Fruit fly (Drosophila melanogaster) whole organism, prepupa: ENCODE measurements around the gene CG13028.
A peak's percentile ranks its signal among the peaks of the same experiment; 100 is the strongest.

Source experiments
- Blimp-1 ChIP-seq: fragments of 200-800 bp; sonication (Bioruptor generic); optimal IDR thresholded peaks from 3 replicates; lab custom pipeline; 2017; ENCODE audit warnings: missing biosample characterization, missing genetic modification characterization, mild to moderate bottlenecking, moderate library complexity, missing genetic modification reagents
- CG10631 ChIP-seq: fragments of 200-800 bp; sonication (Bioruptor generic); optimal IDR thresholded peaks from 2 replicates; lab custom pipeline; 2016; ENCODE audit warnings: missing biosample characterization, missing genetic modification characterization
- CG10669 ChIP-seq: fragments of 200-800 bp; sonication (Bioruptor generic); optimal IDR thresholded peaks from 3 replicates; lab custom pipeline; 2018; ENCODE audit warnings: missing biosample characterization, mild to moderate bottlenecking, missing genetic modification characterization, moderate library complexity
- CG11294 ChIP-seq: fragments of 200-800 bp; sonication (Bioruptor generic); IDR thresholded peaks from 2 replicates; pipeline ENCODE4 v1.3.6; 2022; ENCODE audit warnings: missing biosample characterization, missing genetic modification characterization
- CG11762 ChIP-seq: fragments of 200-800 bp; sonication (Bioruptor generic); optimal IDR thresholded peaks from 3 replicates; lab custom pipeline; 2016; ENCODE audit warnings: missing biosample characterization, missing genetic modification characterization; ENCODE audit not compliant: insufficient read depth
- CG15336 ChIP-seq: fragments of 200-800 bp; sonication (Bioruptor generic); IDR thresholded peaks from 2 replicates; pipeline ENCODE4 v1.3.6; 2022; ENCODE audit warnings: missing biosample characterization, missing genetic modification characterization
- CG1621 ChIP-seq: fragments of 200-800 bp; sonication (Bioruptor generic); optimal IDR thresholded peaks from 3 replicates; lab custom pipeline; 2018; ENCODE audit warnings: missing biosample characterization, mild to moderate bottlenecking, missing genetic modification characterization
- CG16779 ChIP-seq: fragments of 200-800 bp; sonication (Bioruptor generic); optimal IDR thresholded peaks from 3 replicates; lab custom pipeline; 2017; ENCODE audit warnings: missing biosample characterization, mild to moderate bottlenecking, missing genetic modification characterization
- CG3032 ChIP-seq: fragments of 200-800 bp; optimal IDR thresholded peaks from 2 replicates; lab custom pipeline; 2019; ENCODE audit warnings: missing biosample characterization, mild to moderate bottlenecking, missing genetic modification characterization, moderate library complexity
- CG31627 ChIP-seq: fragments of 200-800 bp; sonication (Bioruptor generic); optimal IDR thresholded peaks from 3 replicates; lab custom pipeline; 2016; ENCODE audit warnings: missing biosample characterization, missing genetic modification characterization
- CG32006 ChIP-seq: fragments of 200-800 bp; sonication (Bioruptor generic); optimal IDR thresholded peaks from 3 replicates; lab custom pipeline; 2017; ENCODE audit warnings: missing biosample characterization, mild to moderate bottlenecking, missing genetic modification characterization
- CG34406 ChIP-seq: fragments of 200-800 bp; sonication (Bioruptor generic); optimal IDR thresholded peaks from 3 replicates; lab custom pipeline; 2016; ENCODE audit warnings: missing biosample characterization, missing genetic modification characterization
- CG3919 ChIP-seq: fragments of 200-800 bp; sonication (Bioruptor generic); optimal IDR thresholded peaks from 3 replicates; lab custom pipeline; 2016; ENCODE audit warnings: missing biosample characterization, missing genetic modification characterization
- CG4318 ChIP-seq: fragments of 200-800 bp; sonication (Bioruptor generic); optimal IDR thresholded peaks from 3 replicates; lab custom pipeline; 2017; ENCODE audit warnings: missing biosample characterization, mild to moderate bottlenecking, missing genetic modification characterization
- CG6163 ChIP-seq: fragments of 200-800 bp; sonication (Bioruptor generic); IDR thresholded peaks from 3 replicates; pipeline ENCODE4 v1.3.6; 2022; ENCODE audit warnings: missing biosample characterization, missing genetic modification characterization
- CG6276 ChIP-seq: fragments of 200-800 bp; sonication (Bioruptor generic); optimal IDR thresholded peaks from 2 replicates; lab custom pipeline; 2017; ENCODE audit warnings: missing biosample characterization, mild to moderate bottlenecking, missing genetic modification characterization
- CG6792 ChIP-seq: fragments of 200-800 bp; sonication (Bioruptor generic); optimal IDR thresholded peaks from 3 replicates; lab custom pipeline; 2016; ENCODE audit warnings: missing biosample characterization, missing genetic modification characterization
- CG6854 ChIP-seq: fragments of 200-800 bp; sonication (Bioruptor generic); optimal IDR thresholded peaks from 2 replicates; lab custom pipeline; 2017; ENCODE audit warnings: missing biosample characterization, mild to moderate bottlenecking, missing genetic modification characterization
- CG7368 ChIP-seq: fragments of 200-800 bp; sonication (Bioruptor generic); optimal IDR thresholded peaks from 3 replicates; lab custom pipeline; 2016; ENCODE audit warnings: missing biosample characterization, missing genetic modification characterization
- CG8119 ChIP-seq: fragments of 200-800 bp; sonication (Bioruptor generic); IDR thresholded peaks from 3 replicates; pipeline ENCODE4 v1.3.6; 2022; ENCODE audit warnings: missing biosample characterization, missing genetic modification characterization
- CG8319 ChIP-seq: fragments of 200-800 bp; sonication (Bioruptor generic); optimal IDR thresholded peaks from 3 replicates; lab custom pipeline; 2016; ENCODE audit warnings: missing biosample characterization, missing genetic modification characterization
- CG8632 ChIP-seq: fragments of 200-800 bp; sonication (Bioruptor generic); optimal IDR thresholded peaks from 3 replicates; lab custom pipeline; 2016; ENCODE audit warnings: missing biosample characterization, missing genetic modification characterization
- Eip75B ChIP-seq: fragments of 200-800 bp; sonication (Bioruptor generic); optimal IDR thresholded peaks from 3 replicates; lab custom pipeline; 2016; ENCODE audit warnings: missing biosample characterization, missing genetic modification characterization
- Eip78C ChIP-seq: fragments of 200-800 bp; sonication (Bioruptor generic); peaks from one replicate; lab custom pipeline; 2016; ENCODE audit warnings: missing biosample characterization, missing genetic modification characterization
- Ets96B ChIP-seq: fragments of 200-800 bp; optimal IDR thresholded peaks from 2 replicates; lab custom pipeline; 2019; ENCODE audit warnings: missing biosample characterization, mild to moderate bottlenecking, missing genetic modification characterization, moderate library complexity
- Gug ChIP-seq: fragments of 200-800 bp; sonication (Bioruptor generic); IDR thresholded peaks from 2 replicates; pipeline ENCODE4 v1.3.6; 2022; ENCODE audit warnings: missing biosample characterization, missing genetic modification characterization
- Hr38 ChIP-seq: sonication (Bioruptor generic); optimal IDR thresholded peaks from 2 replicates; lab custom pipeline; 2016; ENCODE audit warnings: missing biosample characterization, missing genetic modification characterization
- Hr39 ChIP-seq: fragments of 200-800 bp; sonication (Bioruptor generic); optimal IDR thresholded peaks from 2 replicates; lab custom pipeline; 2016; ENCODE audit warnings: missing biosample characterization, missing genetic modification characterization
- Hr4 ChIP-seq: fragments of 200-800 bp; sonication (Bioruptor generic); optimal IDR thresholded peaks from 3 replicates; lab custom pipeline; 2016; ENCODE audit warnings: missing biosample characterization, missing genetic modification characterization
- Lpt ChIP-seq: fragments of 200-800 bp; sonication (Bioruptor generic); optimal IDR thresholded peaks from 3 replicates; lab custom pipeline; 2016; ENCODE audit warnings: missing biosample characterization, missing genetic modification characterization
- Met ChIP-seq: fragments of 200-800 bp; sonication (Bioruptor generic); optimal IDR thresholded peaks from 3 replicates; lab custom pipeline; 2016; ENCODE audit warnings: missing biosample characterization, missing genetic modification characterization
- OdsH ChIP-seq: fragments of 200-800 bp; sonication (Bioruptor generic); optimal IDR thresholded peaks from 3 replicates; lab custom pipeline; 2016; ENCODE audit warnings: missing biosample characterization, missing genetic modification characterization
- Smox ChIP-seq: fragments of 200-800 bp; sonication (Bioruptor generic); optimal IDR thresholded peaks from 3 replicates; lab custom pipeline; 2016; ENCODE audit warnings: missing biosample characterization, missing genetic modification characterization
- Sox102F ChIP-seq: fragments of 200-800 bp; sonication (Bioruptor generic); optimal IDR thresholded peaks from 2 replicates; lab custom pipeline; 2016; ENCODE audit warnings: missing biosample characterization, mild to moderate bottlenecking, missing genetic modification characterization
- Sox14 ChIP-seq: fragments of 200-800 bp; sonication (Bioruptor generic); optimal IDR thresholded peaks from 3 replicates; lab custom pipeline; 2016; ENCODE audit warnings: missing biosample characterization, missing genetic modification characterization
- Sox15 ChIP-seq: fragments of 200-800 bp; sonication (Bioruptor generic); optimal IDR thresholded peaks from 3 replicates; lab custom pipeline; 2016; ENCODE audit warnings: missing biosample characterization, missing genetic modification characterization
- achi ChIP-seq: fragments of 200-800 bp; sonication (Bioruptor generic); optimal IDR thresholded peaks from 3 replicates; lab custom pipeline; 2016; ENCODE audit warnings: missing biosample characterization, missing genetic modification characterization
- cyc ChIP-seq: fragments of 200-800 bp; sonication (Bioruptor generic); optimal IDR thresholded peaks from 3 replicates; lab custom pipeline; 2016; ENCODE audit warnings: missing biosample characterization, missing genetic modification characterization
- dac ChIP-seq: fragments of 200-800 bp; sonication (Bioruptor generic); optimal IDR thresholded peaks from 2 replicates; lab custom pipeline; 2017; ENCODE audit warnings: missing biosample characterization, mild to moderate bottlenecking, missing genetic modification characterization
- dsx ChIP-seq: fragments of 200-800 bp; optimal IDR thresholded peaks from 3 replicates; lab custom pipeline; 2019; ENCODE audit warnings: missing biosample characterization, mild to moderate bottlenecking, missing genetic modification characterization, moderate library complexity; ENCODE audit not compliant: poor library complexity, severe bottlenecking
- eg ChIP-seq: fragments of 200-800 bp; sonication (Bioruptor generic); IDR thresholded peaks from 3 replicates; pipeline ENCODE4 v1.3.6; 2022; ENCODE audit warnings: missing biosample characterization, missing genetic modification characterization
- esn ChIP-seq: fragments of 200-800 bp; sonication (Bioruptor generic); optimal IDR thresholded peaks from 2 replicates; lab custom pipeline; 2016; ENCODE audit warnings: missing biosample characterization, mild to moderate bottlenecking, missing genetic modification characterization, moderate library complexity
- fd85E ChIP-seq: fragments of 200-800 bp; sonication (Bioruptor generic); optimal IDR thresholded peaks from 3 replicates; lab custom pipeline; 2016; ENCODE audit warnings: missing biosample characterization, missing genetic modification characterization
- fkh ChIP-seq: fragments of 200-800 bp; sonication (Bioruptor generic); optimal IDR thresholded peaks from 3 replicates; lab custom pipeline; 2017; ENCODE audit warnings: missing biosample characterization, mild to moderate bottlenecking, missing genetic modification characterization, moderate library complexity
- lz ChIP-seq: fragments of 200-800 bp; sonication (Bioruptor generic); optimal IDR thresholded peaks from 3 replicates; lab custom pipeline; 2016; ENCODE audit warnings: missing biosample characterization, missing genetic modification characterization
- net ChIP-seq: fragments of 200-800 bp; sonication (Bioruptor generic); optimal IDR thresholded peaks from 3 replicates; lab custom pipeline; 2016; ENCODE audit warnings: missing biosample characterization, missing genetic modification characterization
- pdm3 ChIP-seq: fragments of 200-800 bp; sonication (Bioruptor generic); optimal IDR thresholded peaks from 3 replicates; lab custom pipeline; 2016; ENCODE audit warnings: missing biosample characterization, missing genetic modification characterization
- spab ChIP-seq: fragments of 200-800 bp; sonication (Bioruptor generic); optimal IDR thresholded peaks from 2 replicates; lab custom pipeline; 2017; ENCODE audit warnings: missing biosample characterization, mild to moderate bottlenecking, missing genetic modification characterization, missing genetic modification reagents
- ss ChIP-seq, 2 experiments: fragments of 200-800 bp; sonication (Bioruptor generic); optimal IDR thresholded peaks; 2 replicates in 1 of 2; 3 replicates in 1 of 2; lab custom pipeline; 2017 to 2018; ENCODE audit warnings: mild to moderate bottlenecking in 2 of 2, missing biosample characterization in 2 of 2, missing genetic modification characterization in 2 of 2, moderate library complexity in 1 of 2
- svp ChIP-seq: fragments of 200-800 bp; sonication (Bioruptor generic); peaks from one replicate; lab custom pipeline; 2016; ENCODE audit warnings: missing biosample characterization, missing genetic modification characterization
- vri ChIP-seq: fragments of 200-800 bp; sonication (Bioruptor generic); optimal IDR thresholded peaks from 3 replicates; lab custom pipeline; 2016; ENCODE audit warnings: missing biosample characterization, mild to moderate bottlenecking, missing genetic modification characterization

CG13028 gene

DNA sequence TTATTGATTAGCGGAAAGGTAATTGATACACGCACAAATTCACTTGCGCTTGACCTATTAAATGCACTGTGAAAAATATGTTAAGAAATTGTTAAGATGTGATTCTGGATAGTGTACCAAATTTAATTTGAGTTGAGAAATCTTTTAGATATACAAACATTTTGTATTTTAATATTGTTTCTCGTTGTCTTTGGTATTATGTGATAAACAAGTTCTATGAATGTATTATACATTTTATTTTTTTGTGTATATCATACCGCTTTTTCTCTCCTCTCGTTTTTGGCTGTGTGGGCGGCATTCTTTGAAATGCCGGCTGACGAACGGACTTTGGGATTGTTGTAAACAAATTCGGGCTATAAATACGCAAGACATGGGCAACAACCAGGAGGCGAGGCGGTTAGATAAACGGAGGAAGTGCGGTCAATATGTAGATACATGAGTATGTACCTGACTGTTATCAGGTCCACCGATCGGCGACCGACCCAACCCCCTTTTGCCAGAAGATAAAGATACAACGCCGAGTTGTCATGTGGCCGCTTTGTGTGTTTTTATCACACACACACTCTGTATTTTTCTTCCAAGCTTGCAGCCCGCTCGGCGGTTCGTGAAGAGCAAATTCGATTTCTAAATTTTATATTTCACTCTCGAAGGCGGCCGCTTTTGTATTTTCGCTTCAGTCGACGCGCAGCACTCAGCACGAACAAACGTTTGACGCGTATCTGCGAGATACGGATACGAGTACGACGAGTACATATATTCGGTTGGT, 33.9 kb downstream of the CG13028 start:
- no peak for TF ChIP-seq CG10631 (GFP tag; lab: Kevin White, UChicago)
- peak; percentile 27 for TF ChIP-seq fkh (GFP tag; lab: Kevin White, UChicago)
- TF ChIP-seq Gug (GFP tag; lab: Robert Waterston, UW), result 0 out of 2 replicates have a peak, but pooled peaks have one; percentile 11
- TF ChIP-seq Eip78C, result peak; percentile 67
- no peak for TF ChIP-seq CG11762
- TF ChIP-seq dac (GFP tag; lab: Kevin White, UChicago), result no peak
- peak; percentile 29 for TF ChIP-seq CG31627 (GFP tag; lab: Kevin White, UChicago)
- TF ChIP-seq Lpt (GFP tag; lab: Kevin White, UChicago), result no peak
- TF ChIP-seq Sox102F (GFP tag; lab: Kevin White, UChicago), result peak; percentile 28
- no peak for TF ChIP-seq CG8319
- no peak for TF ChIP-seq CG3032 (tag; lab: Kevin White, UChicago)
- TF ChIP-seq CG6163, result peak; percentile 30; the same call in 1 of the 3 replicates
- TF ChIP-seq esn, result peak; percentile 41
- TF ChIP-seq CG11294 (GFP tag; lab: Robert Waterston, UW), result no peak
- peak; percentile 34 for TF ChIP-seq CG34406 (GFP tag; lab: Kevin White, UChicago)
- peak; percentile 22 for TF ChIP-seq cyc
- TF ChIP-seq CG8632 (GFP tag; lab: Kevin White, UChicago), result peak; percentile 37
- TF ChIP-seq CG16779 (tag; lab: Kevin White, UChicago), result no peak
- no peak for TF ChIP-seq fd85E
- peak; percentile 36 for TF ChIP-seq net
- TF ChIP-seq spab (GFP tag; lab: Kevin White, UChicago), result no peak
- peak; percentile 51 for TF ChIP-seq eg (GFP tag; lab: Robert Waterston, UW)
- no peak for TF ChIP-seq Ets96B
- peak; percentile 63 for TF ChIP-seq vri (GFP tag; lab: Kevin White, UChicago)
- TF ChIP-seq Blimp-1 (GFP tag; lab: Kevin White, UChicago), result peak; percentile 33
- TF ChIP-seq Hr39 (GFP tag; lab: Kevin White, UChicago), result no peak
- TF ChIP-seq CG6854 (GFP tag; lab: Kevin White, UChicago), result no peak
- no peak for TF ChIP-seq pdm3 (GFP tag; lab: Kevin White, UChicago)
- no peak for TF ChIP-seq CG6276 (GFP tag; lab: Kevin White, UChicago)
- no peak for TF ChIP-seq Eip75B (GFP tag; lab: Kevin White, UChicago)
- no peak for TF ChIP-seq Sox14 (GFP tag; lab: Kevin White, UChicago)
- TF ChIP-seq CG1621 (tag; lab: Kevin White, UChicago), result no peak
- peak; percentile 25 for TF ChIP-seq CG3919
- no peak for TF ChIP-seq CG7368 (GFP tag; lab: Kevin White, UChicago)
- peak; percentile 4 for TF ChIP-seq Sox15 (GFP tag; lab: Kevin White, UChicago)
- TF ChIP-seq CG8119, result peak; percentile 65; the same call in 2 of the 3 replicates
- TF ChIP-seq CG32006 (GFP tag; lab: Kevin White, UChicago), result peak; percentile 48
- TF ChIP-seq svp (GFP tag; lab: Kevin White, UChicago), result peak; percentile 67
- TF ChIP-seq achi (GFP tag; lab: Kevin White, UChicago), result no peak
- no peak for TF ChIP-seq CG10669 (GFP tag; lab: Kevin White, UChicago)
- TF ChIP-seq dsx (GFP tag; lab: Kevin White, UChicago), result no peak
- TF ChIP-seq Hr4, result peak; percentile 30
- TF ChIP-seq CG6792 (GFP tag; lab: Kevin White, UChicago), result no peak
- no peak for TF ChIP-seq ss (GFP tag; optimal IDR thresholded peaks at IDR 0.05; lab: Kevin White, UChicago)
- TF ChIP-seq CG15336, result peak; percentile 45
- peak; percentile 55 for TF ChIP-seq Met (GFP tag; lab: Kevin White, UChicago)
- TF ChIP-seq lz (GFP tag; lab: Kevin White, UChicago), result no peak
- no peak for TF ChIP-seq OdsH (GFP tag; lab: Kevin White, UChicago)
- no peak for TF ChIP-seq CG4318 (GFP tag; lab: Kevin White, UChicago)
- TF ChIP-seq Hr38 (GFP tag; lab: Kevin White, UChicago), result no peak
- no peak for TF ChIP-seq Smox (GFP tag; lab: Kevin White, UChicago)
